Worm (Caenorhabditis elegans) whole organism, young adult: ENCODE results near the gene nhr-192.

Experiments
- B0261.1 ChIP-seq: sonication (generic microtip); optimal IDR thresholded peaks from 2 replicates; lab custom pipeline; 2016; ENCODE audit warnings: mild to moderate bottlenecking, missing genetic modification characterization, moderate library complexity, missing compliant biosample characterization
- B0336.3 ChIP-seq: fragments of 200-800 bp; sonication (Bioruptor generic); IDR thresholded peaks from 2 replicates; pipeline ENCODE4 v1.3.6; 2022; ENCODE audit warnings: missing genetic modification characterization, missing compliant biosample characterization
- C06A6.2 ChIP-seq: fragments of 200-800 bp; sonication (Bioruptor generic); conservative IDR thresholded peaks from 2 replicates; pipeline ENCODE4 v1.3.6; 2022; ENCODE audit warnings: missing genetic modification characterization, missing compliant biosample characterization
- F10E7.11 ChIP-seq: sonication (generic microtip); optimal IDR thresholded peaks from 2 replicates; lab custom pipeline; 2017; ENCODE audit warnings: mild to moderate bottlenecking, missing genetic modification characterization, moderate library complexity, missing compliant biosample characterization
- F22D6.2 ChIP-seq: sonication (generic microtip); optimal IDR thresholded peaks from 2 replicates; lab custom pipeline; 2016; ENCODE audit warnings: mild to moderate bottlenecking, missing genetic modification characterization, missing compliant biosample characterization
- F23B12.7 ChIP-seq: sonication (generic microtip); optimal IDR thresholded peaks from 2 replicates; lab custom pipeline; 2017; ENCODE audit warnings: missing genetic modification characterization, mild to moderate bottlenecking, missing compliant biosample characterization, antibody characterized with exemption, moderate library complexity; ENCODE audit not compliant: insufficient read depth
- K11D2.4 ChIP-seq: fragments of 200-800 bp; sonication (Bioruptor generic); IDR thresholded peaks from 2 replicates; pipeline ENCODE4 v1.3.6; 2022; ENCODE audit warnings: missing genetic modification reagents, missing genetic modification characterization, missing compliant biosample characterization
- K12H6.12 ChIP-seq: fragments of 200-800 bp; sonication (Bioruptor generic); optimal IDR thresholded peaks from 2 replicates; lab custom pipeline; 2018; ENCODE audit warnings: mild to moderate bottlenecking, missing genetic modification characterization, missing compliant biosample characterization
- Y53G8AR.9 ChIP-seq: fragments of 200-800 bp; sonication (Bioruptor generic); conservative IDR thresholded peaks from 2 replicates; pipeline ENCODE4 v1.3.6; 2022; ENCODE audit warnings: missing genetic modification reagents, missing genetic modification characterization, missing compliant biosample characterization
- Y67H2A.10 ChIP-seq: fragments of 200-800 bp; sonication (Bioruptor generic); conservative IDR thresholded peaks from 2 replicates; pipeline ENCODE4 v1.3.6; 2022; ENCODE audit warnings: missing genetic modification reagents, missing genetic modification characterization, missing compliant biosample characterization
- cebp-1 ChIP-seq, 2 experiments: fragments of 200-800 bp in 1 of 2; sonication (Bioruptor generic) in 1 of 2; sonication (generic microtip) in 1 of 2; IDR thresholded peaks in 1 of 2; optimal IDR thresholded peaks in 1 of 2; 2 replicates each; pipeline versions ENCODE4 v1.3.6 to Lab custom; 2017 to 2022; ENCODE audit warnings: missing compliant biosample characterization in 2 of 2, missing genetic modification characterization in 2 of 2, mild to moderate bottlenecking in 1 of 2, missing genetic modification reagents in 1 of 2, moderate library complexity in 1 of 2
- chd-7 ChIP-seq: sonication (generic microtip); optimal IDR thresholded peaks from 2 replicates; lab custom pipeline; 2016; ENCODE audit warnings: mild to moderate bottlenecking, missing genetic modification characterization, moderate library complexity, missing compliant biosample characterization
- die-1 ChIP-seq: sonication (generic microtip); optimal IDR thresholded peaks from 2 replicates; lab custom pipeline; 2016; ENCODE audit warnings: missing genotype, mild to moderate bottlenecking, missing genetic modification characterization, missing compliant biosample characterization
- dox-1 ChIP-seq: fragments of 200-800 bp; sonication (Bioruptor generic); IDR thresholded peaks from 2 replicates; pipeline ENCODE4 v1.3.6; 2022; ENCODE audit warnings: missing genetic modification reagents, missing genetic modification characterization, missing compliant biosample characterization
- efl-1 ChIP-seq: fragments of 150-350 bp; optimal IDR thresholded peaks from 2 replicates; lab custom pipeline; 2014; ENCODE audit warnings: missing biosample characterization, missing genetic modification reagents, missing genetic modification characterization
- hmg-1.2 ChIP-seq: fragments of 200-800 bp; sonication (Bioruptor generic); IDR thresholded peaks from 2 replicates; pipeline ENCODE4 v1.3.6; 2022; ENCODE audit warnings: missing genetic modification reagents, missing genetic modification characterization, missing compliant biosample characterization
- hmg-20 ChIP-seq: fragments of 200-800 bp; sonication (Bioruptor generic); IDR thresholded peaks from 2 replicates; pipeline ENCODE4 v1.3.6; 2022; ENCODE audit warnings: missing genetic modification reagents, missing genetic modification characterization, missing compliant biosample characterization
- lag-1 ChIP-seq: fragments of 200-800 bp; sonication (Bioruptor generic); IDR thresholded peaks from 2 replicates; pipeline ENCODE4 v1.3.6; 2022; ENCODE audit warnings: missing genetic modification reagents, missing genetic modification characterization, missing compliant biosample characterization
- lin-40 ChIP-seq: sonication (generic microtip); optimal IDR thresholded peaks from 2 replicates; lab custom pipeline; 2016; ENCODE audit warnings: missing genetic modification characterization, mild to moderate bottlenecking, missing compliant biosample characterization, missing genotype, missing genetic modification reagents
- lir-1 ChIP-seq: fragments of 200-800 bp; sonication (Bioruptor generic); conservative IDR thresholded peaks from 2 replicates; pipeline ENCODE4 v1.3.6; 2022; ENCODE audit warnings: missing genetic modification reagents, missing genetic modification characterization, missing compliant biosample characterization
- madf-6 ChIP-seq: fragments of 200-800 bp; sonication (Bioruptor generic); IDR thresholded peaks from 2 replicates; pipeline ENCODE4 v1.3.6; 2022; ENCODE audit warnings: missing genetic modification reagents, missing genetic modification characterization, missing compliant biosample characterization
- madf-8 ChIP-seq: fragments of 200-800 bp; sonication (Bioruptor generic); conservative IDR thresholded peaks from 2 replicates; pipeline ENCODE4 v1.3.6; 2022; ENCODE audit warnings: missing genetic modification reagents, missing genetic modification characterization, missing compliant biosample characterization
- mel-28 ChIP-seq: sonication (generic microtip); optimal IDR thresholded peaks from 2 replicates; lab custom pipeline; 2016; ENCODE audit warnings: borderline replicate concordance, mild to moderate bottlenecking, missing genetic modification characterization, missing compliant biosample characterization
- mes-4 ChIP-seq: sonication (generic microtip); optimal IDR thresholded peaks from 2 replicates; lab custom pipeline; 2016; ENCODE audit warnings: missing genotype, missing genetic modification characterization, missing compliant biosample characterization
- mxl-1 ChIP-seq: sonication (generic microtip); optimal IDR thresholded peaks from 2 replicates; lab custom pipeline; 2016; ENCODE audit warnings: missing genetic modification characterization, missing compliant biosample characterization
- nfyb-1 ChIP-seq: fragments of 200-800 bp; sonication (Bioruptor generic); IDR thresholded peaks from 2 replicates; pipeline ENCODE4 v1.3.6; 2022; ENCODE audit warnings: missing genetic modification reagents, missing genetic modification characterization, missing compliant biosample characterization
- nhr-120 ChIP-seq: fragments of 200-800 bp; sonication (Bioruptor generic); IDR thresholded peaks from 2 replicates; pipeline ENCODE4 v1.3.6; 2022; ENCODE audit warnings: missing genetic modification characterization, missing compliant biosample characterization
- nhr-27 ChIP-seq: fragments of 200-800 bp; sonication (Bioruptor generic); optimal IDR thresholded peaks from 2 replicates; lab custom pipeline; 2018; ENCODE audit warnings: mild to moderate bottlenecking, missing genetic modification characterization, moderate library complexity, missing compliant biosample characterization
- nhr-80 ChIP-seq: sonication (generic microtip); optimal IDR thresholded peaks from 2 replicates; lab custom pipeline; 2016; ENCODE audit warnings: missing genetic modification characterization, missing compliant biosample characterization
- pbrm-1 ChIP-seq: fragments of 200-800 bp; sonication (Bioruptor generic); IDR thresholded peaks from 2 replicates; pipeline ENCODE4 v1.3.6; 2022; ENCODE audit warnings: missing genetic modification reagents, missing genetic modification characterization, missing compliant biosample characterization
- rcor-1 ChIP-seq: fragments of 200-800 bp; sonication (Bioruptor generic); IDR thresholded peaks from 2 replicates; pipeline ENCODE4 v1.3.6; 2022; ENCODE audit warnings: missing genetic modification reagents, missing genetic modification characterization, missing compliant biosample characterization
- snpc-1.1 ChIP-seq: sonication (generic microtip); optimal IDR thresholded peaks from 2 replicates; lab custom pipeline; 2017; ENCODE audit warnings: missing genetic modification characterization, mild to moderate bottlenecking, missing compliant biosample characterization, antibody characterized with exemption, moderate library complexity, missing genotype, missing genetic modification reagents; ENCODE audit not compliant: insufficient read depth
- snpc-3.4 ChIP-seq: sonication (generic microtip); optimal IDR thresholded peaks from 2 replicates; lab custom pipeline; 2017; ENCODE audit warnings: missing genetic modification characterization, mild to moderate bottlenecking, missing compliant biosample characterization, antibody characterized with exemption, moderate library complexity, missing genotype, missing genetic modification reagents
- somi-1 ChIP-seq: fragments of 200-800 bp; sonication (Bioruptor generic); optimal IDR thresholded peaks from 2 replicates; lab custom pipeline; 2018; ENCODE audit warnings: mild to moderate bottlenecking, missing genetic modification characterization, missing compliant biosample characterization
- tbp1 ChIP-seq: fragments of 200-800 bp; sonication (Bioruptor generic); optimal IDR thresholded peaks from 2 replicates; lab custom pipeline; 2018; ENCODE audit warnings: mild to moderate bottlenecking, missing genetic modification characterization, missing compliant biosample characterization
- unc-130 ChIP-seq: sonication (generic microtip); optimal IDR thresholded peaks from 2 replicates; lab custom pipeline; 2016; ENCODE audit warnings: missing genetic modification reagents, missing genetic modification characterization, missing compliant biosample characterization
- unc-62 ChIP-seq: fragments of 150-350 bp; optimal IDR thresholded peaks from 2 replicates; lab custom pipeline; 2014; ENCODE audit warnings: missing biosample characterization, missing genetic modification reagents, missing genetic modification characterization
- ztf-22 ChIP-seq: fragments of 200-800 bp; sonication (Bioruptor generic); optimal IDR thresholded peaks from 2 replicates; lab custom pipeline; 2018; ENCODE audit warnings: mild to moderate bottlenecking, missing genetic modification characterization, moderate library complexity, missing compliant biosample characterization
- ztf-25 ChIP-seq: fragments of 200-800 bp; sonication (Bioruptor generic); IDR thresholded peaks from 2 replicates; pipeline ENCODE4 v1.3.6; 2022; ENCODE audit warnings: missing genetic modification reagents, missing genetic modification characterization, missing compliant biosample characterization

Gene nhr-192

ce11 chrV:10037040-10037439 is 33.4 kb downstream of the nhr-192 start, which contains the start of gene F57A8.1:
Gene F57A8.1, plus strand, starts transcription at chrV:10037340.
- no peak for TF ChIP-seq Y53G8AR.9 (GFP tag; lab: Robert Waterston, UW)
- no peak for TF ChIP-seq somi-1 (GFP tag; lab: Kevin White, UChicago)
- no peak for TF ChIP-seq hmg-20 (GFP tag; lab: Robert Waterston, UW)
- no peak for TF ChIP-seq snpc-1.1 (tag; lab: Kevin White, UChicago)
- no peak for TF ChIP-seq C06A6.2 (GFP tag; lab: Robert Waterston, UW)
- TF ChIP-seq tbp1 (GFP tag; lab: Kevin White, UChicago), result no peak
- no peak for TF ChIP-seq nhr-80 (tag; lab: Kevin White, UChicago)
- TF ChIP-seq Y67H2A.10 (GFP tag; lab: Robert Waterston, UW), result no peak

ce11 chrV:10036275-10036674 is 34.2 kb downstream of the nhr-192 start, which contains the start of gene T06E8.2:
Gene T06E8.2, minus strand, starts transcription at chrV:10036413.
- TF ChIP-seq chd-7 (tag; lab: Kevin White, UChicago) (peak; percentile 52), cebp-1 (GFP tag; IDR thresholded peaks at IDR 0.05; lab: Robert Waterston, UW) (no peak), cebp-1 (tag; optimal IDR thresholded peaks at IDR 0.05; lab: Kevin White, UChicago) (peak; percentile 12), F22D6.2 (tag; lab: Kevin White, UChicago) (no peak), Y53G8AR.9 (GFP tag; lab: Robert Waterston, UW) (0 out of 2 replicates have a peak, but pooled peaks have one; percentile 31), pbrm-1 (no peak), lag-1 (GFP tag; lab: Robert Waterston, UW) (no peak), die-1 (tag; lab: Kevin White, UChicago) (peak; percentile 11), lin-40 (tag; lab: Kevin White, UChicago) (peak; percentile 26), somi-1 (GFP tag; lab: Kevin White, UChicago) (peak; percentile 66), C06A6.2 (GFP tag; lab: Robert Waterston, UW) (no peak), madf-6 (GFP tag; lab: Robert Waterston, UW) (no peak), mes-4 (no peak), hmg-1.2 (GFP tag; lab: Robert Waterston, UW) (peak; percentile 61; the same call in 1 of the 2 replicates), K12H6.12 (tag; lab: Kevin White, UChicago) (peak; percentile 31)

DNA sequence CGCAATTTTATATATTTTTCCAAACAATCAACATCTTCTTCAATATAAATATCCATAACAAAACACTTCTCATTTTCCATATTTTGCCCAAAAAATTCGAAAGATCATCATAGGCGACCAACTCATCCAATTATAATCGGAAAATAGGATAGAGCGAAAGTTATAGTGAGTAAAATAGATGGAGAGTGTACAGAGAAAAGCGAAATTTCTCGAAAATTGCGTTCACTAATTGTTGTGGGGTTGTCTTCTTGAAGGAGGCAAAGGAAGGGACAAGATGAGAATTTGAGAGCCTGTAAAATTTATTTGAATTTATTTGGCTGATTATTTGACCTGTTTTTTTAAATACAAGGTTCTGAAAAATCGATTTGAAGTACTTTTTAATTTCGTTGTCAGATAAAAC is 34.9 kb downstream of the nhr-192 start:
- no peak for TF ChIP-seq nfyb-1 (GFP tag; lab: Robert Waterston, UW)
- no peak for TF ChIP-seq rcor-1
- no peak for TF ChIP-seq B0261.1 (tag; lab: Kevin White, UChicago)
- TF ChIP-seq B0336.3 (GFP tag; lab: Robert Waterston, UW), result no peak
- TF ChIP-seq pbrm-1, result no peak
- TF ChIP-seq unc-130 (GFP tag; lab: Kevin White, UChicago), result no peak
- TF ChIP-seq nhr-120 (GFP tag; lab: Robert Waterston, UW), result no peak

DNA sequence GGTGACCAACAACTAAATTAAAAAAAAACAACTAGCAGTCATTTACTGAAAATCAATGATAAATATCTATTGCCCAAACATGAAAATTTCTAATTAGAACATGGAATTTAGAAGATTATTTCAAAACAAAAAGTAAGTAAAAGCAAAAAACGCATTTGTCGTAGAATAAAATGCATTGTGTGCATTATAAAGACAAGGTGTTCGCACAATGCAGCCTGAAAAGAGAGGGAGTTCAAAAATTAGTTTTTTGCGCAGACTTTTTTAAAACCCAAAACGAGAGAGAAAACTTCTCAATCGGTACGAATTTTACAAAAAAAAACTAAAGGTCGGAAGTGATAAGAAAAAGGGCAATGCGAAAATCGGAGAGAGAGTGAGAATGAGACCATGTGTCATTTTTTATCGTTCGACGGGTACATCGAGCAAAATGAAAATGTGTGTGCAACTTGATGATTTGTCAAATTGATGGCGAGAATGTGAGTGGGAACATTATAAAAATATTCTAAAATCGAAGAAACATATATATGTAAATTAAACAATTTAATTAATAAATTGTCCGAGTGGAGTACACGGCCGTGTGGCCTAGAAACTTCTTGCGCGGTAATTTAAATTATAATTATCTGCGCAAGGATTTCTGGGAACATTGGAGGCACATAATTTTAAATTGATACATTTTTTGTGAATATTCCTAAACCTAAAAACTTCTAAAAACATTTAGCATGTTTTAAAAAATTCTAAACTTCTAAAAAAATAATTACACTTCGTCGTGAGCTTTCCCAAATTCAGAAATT is 38.9 kb downstream of the nhr-192 start:
- TF ChIP-seq unc-62, result no peak
- no peak for TF ChIP-seq K11D2.4 (GFP tag; lab: Robert Waterston, UW)
- no peak for TF ChIP-seq F10E7.11 (tag; lab: Kevin White, UChicago)
- no peak for TF ChIP-seq ztf-25 (GFP tag; lab: Robert Waterston, UW)
- TF ChIP-seq nhr-27, result no peak
- TF ChIP-seq dox-1, result peak; percentile 50
- no peak for TF ChIP-seq snpc-3.4 (tag; lab: Kevin White, UChicago)
- no peak for TF ChIP-seq Y67H2A.10 (GFP tag; lab: Robert Waterston, UW)
- peak; percentile 17 for TF ChIP-seq F23B12.7 (tag; lab: Kevin White, UChicago)
- peak; percentile 57 for TF ChIP-seq efl-1
- no peak for TF ChIP-seq K12H6.12 (tag; lab: Kevin White, UChicago)
- no peak for TF ChIP-seq F22D6.2 (tag; lab: Kevin White, UChicago)
- TF ChIP-seq lir-1 (GFP tag; lab: Robert Waterston, UW), result 0 out of 2 replicates have a peak, but pooled peaks have one; percentile 23
- no peak for TF ChIP-seq Y53G8AR.9 (GFP tag; lab: Robert Waterston, UW)
- no peak for TF ChIP-seq ztf-22 (GFP tag; lab: Kevin White, UChicago)
- no peak for TF ChIP-seq mxl-1 (tag; lab: Kevin White, UChicago)
- no peak for TF ChIP-seq mel-28
- TF ChIP-seq cebp-1 (GFP tag; IDR thresholded peaks at IDR 0.05; lab: Robert Waterston, UW), result no peak
- peak; percentile 9 for TF ChIP-seq cebp-1 (tag; optimal IDR thresholded peaks at IDR 0.05; lab: Kevin White, UChicago)
- TF ChIP-seq rcor-1, result no peak
- 0 out of 2 replicates have a peak, but pooled peaks have one; percentile 10 for TF ChIP-seq madf-8
